Fruit fly (Drosophila melanogaster): Measurements from ENCODE around the gene Srp68.
A peak's percentile ranks its signal among the peaks of the same experiment; 100 is the strongest.

Srp68 gene

dm6 chr3L:8956669-8957068 is 18.2 kb upstream of the Srp68 start, which contains the start of gene mRpL12 (continued):
- TF ChIP-seq CG4730 (GFP tag; IDR thresholded peaks at IDR 0.05) (no peak), CG5953 (GFP tag; IDR thresholded peaks at IDR 0.05) (no peak), Neu2 (GFP tag; optimal IDR thresholded peaks at IDR 0.05; ENCODE audit: borderline replicate concordance) (no peak), CG12769 (tag; optimal IDR thresholded peaks at IDR 0.05) (no peak), crp (GFP tag; optimal IDR thresholded peaks at IDR 0.05) (peak; percentile 7 to 83), Elba2 (GFP tag; optimal IDR thresholded peaks at IDR 0.05) (no peak), p53 (GFP tag; optimal IDR thresholded peaks at IDR 0.05) (no peak), fd102C (GFP tag; optimal IDR thresholded peaks at IDR 0.05) (no peak), ERR (GFP tag; optimal IDR thresholded peaks at IDR 0.05) (no peak), dysf (GFP tag; IDR thresholded peaks at IDR 0.05) (no peak), CG11560 (tag; IDR thresholded peaks at IDR 0.05) (no peak), Deaf1 (tag; optimal IDR thresholded peaks at IDR 0.05) (no peak), Rx (GFP tag; IDR thresholded peaks at IDR 0.05) (no peak), dmrt99B (tag; optimal IDR thresholded peaks at IDR 0.05) (no peak), gsb-n (tag; optimal IDR thresholded peaks at IDR 0.05) (no peak), salm (tag; optimal IDR thresholded peaks at IDR 0.05) (no peak), CG18599 (GFP tag; optimal IDR thresholded peaks at IDR 0.05) (no peak), CG10543 (GFP tag; optimal IDR thresholded peaks at IDR 0.05) (no peak), NK7.1 (GFP tag; optimal IDR thresholded peaks at IDR 0.05) (no peak), sd (tag; optimal IDR thresholded peaks at IDR 0.05) (no peak), Sry-δ (GFP tag; optimal IDR thresholded peaks at IDR 0.05) (peak; percentile 54), slp2 (GFP tag; optimal IDR thresholded peaks at IDR 0.05) (no peak), CG12236 (GFP tag; optimal IDR thresholded peaks at IDR 0.05) (no peak), Nf-YA (GFP tag; IDR thresholded peaks at IDR 0.05) (no peak), pho (GFP tag; optimal IDR thresholded peaks at IDR 0.05) (no peak), ac (GFP tag; optimal IDR thresholded peaks at IDR 0.05) (no peak), CG17568 (GFP tag; optimal IDR thresholded peaks at IDR 0.05) (no peak), bab2 (GFP tag; optimal IDR thresholded peaks at IDR 0.05) (no peak), CG6272 (GFP tag; IDR thresholded peaks at IDR 0.05) (no peak), unpg (GFP tag; optimal IDR thresholded peaks at IDR 0.05) (no peak), Hmx (GFP tag; optimal IDR thresholded peaks at IDR 0.05) (no peak), Med (GFP tag) (peak; percentile 80), CG1529 (GFP tag; optimal IDR thresholded peaks at IDR 0.05) (no peak), CG13624 (GFP tag; optimal IDR thresholded peaks at IDR 0.05) (no peak), psq (GFP tag; optimal IDR thresholded peaks at IDR 0.05) (no peak), Dek (tag; optimal IDR thresholded peaks at IDR 0.05) (no peak)

- TF ChIP-seq grau (tag; optimal IDR thresholded peaks at IDR 0.05) (peak; percentile 31), CG13424 (tag; optimal IDR thresholded peaks at IDR 0.05) (peak; percentile 18), sens (GFP tag) (peak; percentile 69), Fer1 (GFP tag; optimal IDR thresholded peaks at IDR 0.05) (no peak), dysf (GFP tag; IDR thresholded peaks at IDR 0.05) (peak; percentile 7; the same call in 1 of the 3 replicates), scrt (GFP tag; optimal IDR thresholded peaks at IDR 0.05) (no peak), her (GFP tag; optimal IDR thresholded peaks at IDR 0.05) (no peak), Optix (GFP tag; IDR thresholded peaks at IDR 0.05) (no peak), YL-1 (GFP tag; optimal IDR thresholded peaks at IDR 0.05) (no peak), CG10959 (GFP tag; IDR thresholded peaks at IDR 0.05) (no peak), mld (GFP tag; IDR thresholded peaks at IDR 0.05; ENCODE audit: partially characterized antibody) (no peak), CoRest (tag; optimal IDR thresholded peaks at IDR 0.05) (peak; percentile 18), z (GFP tag; IDR thresholded peaks at IDR 0.05) (no peak), ind (GFP tag; optimal IDR thresholded peaks at IDR 0.05) (no peak), CG5180 (GFP tag; optimal IDR thresholded peaks at IDR 0.05) (no peak), fd96Cb (tag; optimal IDR thresholded peaks at IDR 0.05) (no peak), dati (GFP tag; IDR thresholded peaks at IDR 0.05) (no peak), CG2712 (tag; optimal IDR thresholded peaks at IDR 0.05) (peak; percentile 27), pros (GFP tag; optimal IDR thresholded peaks at IDR 0.05) (no peak)
Measured at dm6 chr3L:8958557-8958956, 16.3 kb upstream of the Srp68 start, which contains the start of gene CG13313. CG13313 (plus strand) TSS chr3L:8958857.
